Worm (Caenorhabditis elegans) whole organism, L1 larva: ENCODE data around the gene C45B11.6.
A peak's percentile ranks its signal among the peaks of the same experiment; 100 is the strongest.

Source experiments
- C04F5.9 ChIP-seq: sonication (generic microtip); optimal IDR thresholded peaks from 2 replicates; lab custom pipeline; 2016; ENCODE audit warnings: missing genetic modification characterization, missing compliant biosample characterization
- C34B4.2 ChIP-seq: sonication (generic microtip); optimal IDR thresholded peaks from 2 replicates; lab custom pipeline; 2017; ENCODE audit warnings: mild to moderate bottlenecking, missing genetic modification characterization, missing compliant biosample characterization
- alr-1 ChIP-seq: fragments of 200-800 bp; sonication (Bioruptor generic); optimal IDR thresholded peaks from 2 replicates; lab custom pipeline; 2018; ENCODE audit warnings: borderline replicate concordance, mild to moderate bottlenecking, missing genetic modification characterization, missing compliant biosample characterization
- aly-2 ChIP-seq: fragments of 150-350 bp; optimal IDR thresholded peaks from 2 replicates; lab custom pipeline; 2014; ENCODE audit warnings: missing biosample characterization, missing genetic modification characterization
- ceh-63 ChIP-seq: fragments of 200-800 bp; sonication (Bioruptor generic); optimal IDR thresholded peaks from 2 replicates; lab custom pipeline; 2018; ENCODE audit warnings: mild to moderate bottlenecking, missing genetic modification characterization, missing compliant biosample characterization
- ceh-8 ChIP-seq: fragments of 200-800 bp; sonication (Bioruptor generic); optimal IDR thresholded peaks from 2 replicates; lab custom pipeline; 2018; ENCODE audit warnings: mild to moderate bottlenecking, missing genetic modification characterization, moderate library complexity, missing compliant biosample characterization
- ceh-90 ChIP-seq: sonication (generic microtip); optimal IDR thresholded peaks from 2 replicates; lab custom pipeline; 2016; ENCODE audit warnings: missing genetic modification characterization, missing compliant biosample characterization
- dpl-1 ChIP-seq, 3 experiments: fragments of 150-350 bp in 2 of 3; sonication (generic microtip) in 1 of 3; optimal IDR thresholded peaks; 2 replicates each; lab custom pipeline; 2014 to 2017; ENCODE audit warnings: missing biosample characterization in 3 of 3, missing genetic modification characterization in 3 of 3, missing genetic modification reagents in 3 of 3
- efl-3 ChIP-seq: fragments of 200-800 bp; sonication (Bioruptor generic); optimal IDR thresholded peaks from 2 replicates; lab custom pipeline; 2018; ENCODE audit warnings: mild to moderate bottlenecking, missing genetic modification characterization, missing compliant biosample characterization
- elt-3 ChIP-seq, 6 experiments: fragments of 150-350 bp in 1 of 6; sonication (generic microtip); optimal IDR thresholded peaks; 2 replicates each; lab custom pipeline; 2017 to 2018; ENCODE audit warnings: missing biosample characterization in 6 of 6, missing genetic modification characterization in 6 of 6, inconsistent platforms in 1 of 6
- ets-5 ChIP-seq: fragments of 200-800 bp; sonication (Bioruptor generic); IDR thresholded peaks from 2 replicates; pipeline ENCODE4 v1.3.6; 2022; ENCODE audit warnings: missing genetic modification characterization, missing compliant biosample characterization
- fkh-10 ChIP-seq: sonication (generic microtip); optimal IDR thresholded peaks from 2 replicates; lab custom pipeline; 2017; ENCODE audit warnings: missing biosample characterization, missing genetic modification reagents, missing genetic modification characterization
- fkh-8 ChIP-seq: sonication (generic microtip); optimal IDR thresholded peaks from 2 replicates; lab custom pipeline; 2016; ENCODE audit warnings: mild to moderate bottlenecking, missing genetic modification characterization, missing compliant biosample characterization
- grh-1 ChIP-seq: fragments of 200-800 bp; sonication (Bioruptor generic); IDR thresholded peaks from 2 replicates; pipeline ENCODE4 v1.3.6; 2022; ENCODE audit warnings: missing genetic modification reagents, missing genetic modification characterization, missing compliant biosample characterization
- hlh-4 ChIP-seq: sonication (generic microtip); optimal IDR thresholded peaks from 2 replicates; lab custom pipeline; 2016; ENCODE audit warnings: mild to moderate bottlenecking, missing genetic modification characterization, missing compliant biosample characterization
- isw-1 ChIP-seq: fragments of 200-800 bp; sonication (Bioruptor generic); IDR thresholded peaks from 2 replicates; pipeline ENCODE4 v1.3.6; 2022; ENCODE audit warnings: missing genetic modification characterization, missing compliant biosample characterization
- lin-13 ChIP-seq: fragments of 150-350 bp; optimal IDR thresholded peaks from 2 replicates; lab custom pipeline; 2014; ENCODE audit warnings: missing biosample characterization, missing genetic modification reagents, missing genetic modification characterization
- lin-14 ChIP-seq: fragments of 200-800 bp; sonication (Bioruptor generic); optimal IDR thresholded peaks from 2 replicates; lab custom pipeline; 2018; ENCODE audit warnings: mild to moderate bottlenecking, missing genetic modification characterization, moderate library complexity, missing compliant biosample characterization
- lin-15B ChIP-seq: fragments of 150-350 bp; sonication (generic microtip); optimal IDR thresholded peaks from 3 replicates; lab custom pipeline; 2014; ENCODE audit warnings: missing biosample characterization, missing genetic modification characterization
- lin-35 ChIP-seq, 2 experiments: fragments of 150-350 bp; optimal IDR thresholded peaks; 2 replicates each; lab custom pipeline; 2014; ENCODE audit warnings: missing biosample characterization in 2 of 2, missing genetic modification characterization in 2 of 2, missing genetic modification reagents in 2 of 2
- lin-39 ChIP-seq: fragments of 150-350 bp; optimal IDR thresholded peaks from 2 replicates; lab custom pipeline; 2014; ENCODE audit warnings: missing biosample characterization, missing genetic modification reagents, missing genetic modification characterization
- lsy-2 ChIP-seq, 2 experiments: fragments of 150-350 bp; optimal IDR thresholded peaks; 2 replicates each; lab custom pipeline; 2014; ENCODE audit warnings: missing biosample characterization in 2 of 2, missing genetic modification characterization in 2 of 2
- mab-9 ChIP-seq: fragments of 200-800 bp; sonication (Bioruptor generic); IDR thresholded peaks from 2 replicates; pipeline ENCODE4 v1.3.6; 2022; ENCODE audit warnings: missing genetic modification reagents, missing genetic modification characterization, missing compliant biosample characterization
- nhr-11 ChIP-seq: fragments of 150-350 bp; optimal IDR thresholded peaks from 2 replicates; lab custom pipeline; 2014; ENCODE audit warnings: missing biosample characterization, missing genetic modification characterization
- nhr-19 ChIP-seq: fragments of 200-800 bp; sonication (Bioruptor generic); conservative IDR thresholded peaks from 2 replicates; pipeline ENCODE4 v1.3.6; 2022; ENCODE audit warnings: missing genetic modification characterization, missing compliant biosample characterization
- nhr-28 ChIP-seq: fragments of 150-350 bp; optimal IDR thresholded peaks from 2 replicates; lab custom pipeline; 2014; ENCODE audit warnings: missing biosample characterization, missing genetic modification characterization
- nhr-47 ChIP-seq: sonication (generic microtip); optimal IDR thresholded peaks from 2 replicates; lab custom pipeline; 2016; ENCODE audit warnings: mild to moderate bottlenecking, missing genetic modification characterization, moderate library complexity, missing compliant biosample characterization
- nhr-71 ChIP-seq: sonication (generic microtip); optimal IDR thresholded peaks from 2 replicates; lab custom pipeline; 2016; ENCODE audit warnings: mild to moderate bottlenecking, missing genetic modification characterization, moderate library complexity, missing compliant biosample characterization
- nhr-77 ChIP-seq: fragments of 150-350 bp; optimal IDR thresholded peaks from 2 replicates; lab custom pipeline; 2014; ENCODE audit warnings: missing biosample characterization, missing genetic modification characterization
- nhr-85 ChIP-seq: sonication (generic microtip); peaks from one replicate; lab custom pipeline; 2016; ENCODE audit warnings: missing genetic modification characterization, inconsistent platforms, missing compliant biosample characterization
- nhr-90 ChIP-seq: sonication (generic microtip); optimal IDR thresholded peaks from 2 replicates; lab custom pipeline; 2016; ENCODE audit warnings: mild to moderate bottlenecking, missing genetic modification characterization, missing compliant biosample characterization; ENCODE audit not compliant: poor library complexity
- rnt-1 ChIP-seq: sonication (generic microtip); optimal IDR thresholded peaks from 2 replicates; lab custom pipeline; 2016; ENCODE audit warnings: mild to moderate bottlenecking, missing genetic modification characterization, moderate library complexity, missing compliant biosample characterization
- skn-1 ChIP-seq: fragments of 150-350 bp; optimal IDR thresholded peaks from 2 replicates; lab custom pipeline; 2014; ENCODE audit warnings: missing biosample characterization, missing genetic modification characterization
- snpc-4 ChIP-seq: fragments of 150-350 bp; optimal IDR thresholded peaks from 2 replicates; lab custom pipeline; 2014; ENCODE audit warnings: missing biosample characterization, missing genetic modification characterization
- sox-4 ChIP-seq: sonication (generic microtip); optimal IDR thresholded peaks from 2 replicates; lab custom pipeline; 2016; ENCODE audit warnings: missing genetic modification characterization, missing compliant biosample characterization
- sup-37 ChIP-seq: fragments of 200-800 bp; sonication (Bioruptor generic); optimal IDR thresholded peaks from 2 replicates; lab custom pipeline; 2018; ENCODE audit warnings: mild to moderate bottlenecking, missing genetic modification characterization, missing compliant biosample characterization
- swsn-7 ChIP-seq: sonication (generic microtip); optimal IDR thresholded peaks from 2 replicates; lab custom pipeline; 2016; ENCODE audit warnings: missing genetic modification characterization, missing compliant biosample characterization
- unc-62 ChIP-seq: fragments of 150-350 bp; optimal IDR thresholded peaks from 2 replicates; lab custom pipeline; 2014; ENCODE audit warnings: missing biosample characterization, missing genetic modification reagents, missing genetic modification characterization
- unc-98 ChIP-seq: fragments of 200-800 bp; sonication (Bioruptor generic); IDR thresholded peaks from 2 replicates; pipeline ENCODE4 v1.3.6; 2022; ENCODE audit warnings: missing genetic modification characterization, missing compliant biosample characterization
- zag-1 ChIP-seq: fragments of 150-350 bp; optimal IDR thresholded peaks from 2 replicates; lab custom pipeline; 2014; ENCODE audit warnings: missing biosample characterization, missing genetic modification characterization
- ztf-4 ChIP-seq: fragments of 150-350 bp; optimal IDR thresholded peaks from 2 replicates; lab custom pipeline; 2014; ENCODE audit warnings: missing biosample characterization, missing genetic modification characterization

C45B11.6 gene

DNA sequence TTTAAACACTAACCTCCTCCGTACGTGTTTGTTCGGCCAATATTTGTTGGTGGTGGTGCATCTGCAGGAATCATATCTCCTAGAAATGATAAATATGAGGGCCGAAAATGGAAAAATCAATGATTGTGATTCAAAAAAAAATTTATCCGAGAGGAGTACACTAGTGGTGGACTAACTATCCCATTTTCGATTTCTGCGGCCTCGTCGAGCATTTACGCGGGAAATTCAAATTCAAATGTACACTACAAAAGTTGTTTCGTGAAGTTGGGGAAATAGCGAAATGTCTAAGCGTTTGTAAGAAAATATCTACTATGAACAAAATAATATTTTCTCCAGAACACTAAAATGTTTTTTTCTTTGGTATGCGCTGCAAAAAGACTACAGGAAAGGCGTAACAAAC is 14.6 kb upstream of the C45B11.6 start (continued):
- TF ChIP-seq swsn-7 (tag; lab: Kevin White, UChicago), result peak; percentile 59
- TF ChIP-seq nhr-90 (tag; lab: Kevin White, UChicago), result peak; percentile 88
- no peak for TF ChIP-seq aly-2 (tag; lab: Kevin White, UChicago)
- peak; percentile 22 for TF ChIP-seq snpc-4 (tag; lab: Kevin White, UChicago)
- TF ChIP-seq C04F5.9 (tag; lab: Kevin White, UChicago), result peak; percentile 72
- peak; percentile 74 for TF ChIP-seq sox-4 (tag; lab: Kevin White, UChicago)
- TF ChIP-seq fkh-8 (tag; lab: Kevin White, UChicago), result peak; percentile 42
- TF ChIP-seq ztf-4 (tag; lab: Kevin White, UChicago), result no peak
- no peak for TF ChIP-seq hlh-4
- TF ChIP-seq nhr-71 (tag; lab: Kevin White, UChicago), result peak; percentile 83
- peak; percentile 90 to 93 (median 93) for TF ChIP-seq dpl-1 (GFP tag; optimal IDR thresholded peaks at IDR 0.05; lab: Kevin White, UChicago)
- TF ChIP-seq mab-9 (GFP tag; lab: Robert Waterston, UW), result 0 out of 2 replicates have a peak, but pooled peaks have one; percentile 48
- no peak for TF ChIP-seq C34B4.2 (tag; lab: Kevin White, UChicago)
- TF ChIP-seq rnt-1, result peak; percentile 96
- TF ChIP-seq grh-1, result peak; percentile 62
- TF ChIP-seq nhr-11, result no peak
- TF ChIP-seq isw-1 (GFP tag; lab: Robert Waterston, UW), result peak; percentile 53
- peak; percentile 45 for TF ChIP-seq sup-37 (GFP tag; lab: Kevin White, UChicago)
- peak in 1 of 6 experiments; percentile 30 for TF ChIP-seq elt-3 (tag; optimal IDR thresholded peaks at IDR 0.05; lab: Kevin White, UChicago)
- TF ChIP-seq lin-15B, result peak; percentile 60
- no peak for TF ChIP-seq unc-62 (GFP tag; lab: Kevin White, UChicago)
- TF ChIP-seq, all 84 proteins: peak for 52

DNA sequence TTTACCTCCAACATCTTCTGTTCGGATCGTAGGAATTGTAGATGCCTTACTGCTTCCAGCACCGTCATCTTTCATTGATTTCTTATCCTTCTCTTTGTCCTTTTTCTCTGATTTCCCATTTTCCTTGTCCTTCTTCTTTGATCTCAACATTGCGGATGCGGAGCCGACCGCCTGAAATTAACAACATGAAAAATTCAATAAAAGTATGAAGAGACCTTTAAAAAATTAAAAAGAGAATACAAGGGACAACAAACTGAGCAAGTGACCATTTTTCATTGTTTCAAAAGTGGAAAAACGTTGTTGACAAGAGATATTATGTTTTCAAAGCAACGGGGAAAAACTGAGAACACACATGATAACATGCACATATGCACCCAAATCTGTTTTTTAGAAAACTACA is 13.2 kb upstream of the C45B11.6 start:
- no peak for TF ChIP-seq nhr-47 (tag; lab: Kevin White, UChicago)
- no peak for TF ChIP-seq lin-39 (tag; lab: Kevin White, UChicago)
- TF ChIP-seq unc-62 (GFP tag; lab: Kevin White, UChicago), result no peak
- TF ChIP-seq nhr-28 (tag; lab: Kevin White, UChicago), result no peak

DNA sequence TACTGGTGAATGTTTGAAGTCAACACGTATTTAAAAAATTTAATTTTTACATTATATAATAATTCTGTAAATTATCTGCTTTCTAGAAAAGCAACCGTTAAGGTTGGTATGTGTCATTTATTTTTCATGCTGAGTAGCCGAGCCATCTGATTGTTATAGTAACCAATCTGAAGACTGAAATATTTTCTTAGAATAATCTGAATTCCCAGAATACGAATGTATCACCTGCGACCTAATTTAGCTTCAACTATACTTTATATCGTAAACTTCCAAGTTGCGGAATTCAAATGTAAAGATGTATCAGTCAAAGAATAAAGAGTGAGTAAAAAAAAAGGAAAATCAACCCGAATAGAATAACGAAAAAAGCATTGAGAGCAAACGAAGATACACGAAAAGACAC is 10.6 kb upstream of the C45B11.6 start:
- TF ChIP-seq C34B4.2 (tag; lab: Kevin White, UChicago) (no peak), nhr-71 (tag; lab: Kevin White, UChicago) (peak; percentile 42), fkh-8 (tag; lab: Kevin White, UChicago) (peak; percentile 47), elt-3 (tag; optimal IDR thresholded peaks at IDR 0.05; lab: Kevin White, UChicago) (no peak), fkh-10 (GFP tag; lab: Kevin White, UChicago) (peak; percentile 2), nhr-47 (tag; lab: Kevin White, UChicago) (peak; percentile 34), hlh-4 (peak; percentile 94)

DNA sequence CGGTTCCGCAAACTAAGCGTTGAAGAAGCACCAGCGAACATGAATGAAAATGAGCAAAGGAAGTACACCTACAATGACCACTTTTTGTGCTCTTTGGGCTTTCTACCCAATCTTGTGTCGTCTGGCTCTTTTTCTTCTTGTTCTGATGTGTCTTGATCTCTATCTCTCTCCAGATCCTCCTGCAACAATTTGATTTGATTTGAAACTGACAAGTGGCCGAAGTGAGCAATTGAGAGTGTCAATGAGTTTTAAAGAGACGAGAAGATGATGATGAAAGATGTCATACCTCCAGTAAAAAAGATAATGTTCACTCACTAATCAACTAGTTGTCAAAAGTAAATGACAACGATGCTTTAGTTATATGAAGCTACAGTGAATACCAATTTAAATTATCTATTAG is 9.1 kb upstream of the C45B11.6 start, which contains the start of gene pptr-2:
TSS of gene pptr-2 (minus strand) at position 184 of the 400 bp plus-strand sequence.
- TF ChIP-seq lin-14 (GFP tag; lab: Kevin White, UChicago), result peak; percentile 70
- peak; percentile 64 for TF ChIP-seq nhr-71 (tag; lab: Kevin White, UChicago)
- no peak for TF ChIP-seq ceh-8 (GFP tag; lab: Kevin White, UChicago)
- TF ChIP-seq lin-13 (GFP tag; lab: Kevin White, UChicago), result no peak
- TF ChIP-seq skn-1 (tag; lab: Kevin White, UChicago), result no peak
- TF ChIP-seq rnt-1, result peak; percentile 60
- TF ChIP-seq lsy-2 (tag; optimal IDR thresholded peaks at IDR 0.05; lab: Kevin White, UChicago), result peak in 1 of 2 experiments; percentile 1
- TF ChIP-seq, all 84 proteins: peak for 4

DNA sequence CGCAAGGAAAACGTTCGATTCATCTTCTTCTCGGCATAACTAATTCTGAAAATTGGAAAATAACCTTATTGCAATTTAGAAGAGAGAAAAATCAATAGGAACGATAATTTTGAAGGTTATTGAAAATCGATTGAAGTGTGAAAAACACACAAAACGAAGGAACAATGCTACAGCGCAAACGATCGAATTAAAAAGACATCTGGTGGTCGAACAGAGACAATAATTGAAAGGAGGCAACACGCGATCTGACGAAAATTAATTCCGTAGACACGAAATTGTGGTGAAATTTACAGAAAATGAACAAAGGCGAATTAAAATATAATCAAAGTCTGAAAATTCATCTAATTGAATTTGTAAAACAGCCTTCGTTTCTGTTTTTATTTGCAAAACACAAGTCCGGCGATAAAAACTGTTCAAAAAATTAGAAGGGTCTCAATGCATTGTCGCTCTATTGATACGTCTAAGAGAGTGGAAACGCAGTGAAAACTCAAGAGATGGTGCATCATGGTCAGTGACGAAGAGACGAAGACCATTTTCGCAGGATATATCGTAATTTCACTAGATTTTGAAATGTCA is 4.4 kb upstream of the C45B11.6 start, which contains the start of gene pak-2:
TSS of gene pak-2 (minus strand) at position 51 of the 576 bp plus-strand sequence.
- peak; percentile 39 for TF ChIP-seq hlh-4
- no peak for TF ChIP-seq alr-1 (tag; lab: Kevin White, UChicago)
- peak; percentile 31 for TF ChIP-seq zag-1
- TF ChIP-seq ets-5 (GFP tag; lab: Robert Waterston, UW), result no peak
- peak; percentile 85 for TF ChIP-seq fkh-8 (tag; lab: Kevin White, UChicago)
- peak; percentile 80 for TF ChIP-seq nhr-19
- TF ChIP-seq efl-3 (GFP tag; lab: Kevin White, UChicago), result no peak
- peak; percentile 64 for TF ChIP-seq ceh-90 (tag; lab: Kevin White, UChicago)
- peak; percentile 76; the same call in 1 of the 2 replicates for TF ChIP-seq unc-98
- TF ChIP-seq unc-62 (GFP tag; lab: Kevin White, UChicago), result no peak
- TF ChIP-seq lin-35 (GFP tag; optimal IDR thresholded peaks at IDR 0.05; lab: Kevin White, UChicago), result peak; percentile 74 to 89
- peak; percentile 90 for TF ChIP-seq nhr-77 (tag; lab: Kevin White, UChicago)
- peak; percentile 94 for TF ChIP-seq nhr-85
- no peak for TF ChIP-seq ztf-4 (tag; lab: Kevin White, UChicago)
- TF ChIP-seq lin-14 (GFP tag; lab: Kevin White, UChicago), result peak; percentile 95
- peak; percentile 85 for TF ChIP-seq nhr-90 (tag; lab: Kevin White, UChicago)
- TF ChIP-seq ceh-63, result peak; percentile 87
- TF ChIP-seq nhr-47 (tag; lab: Kevin White, UChicago), result peak; percentile 90
